Fruit fly (Drosophila melanogaster): ENCODE data around the gene rux.

- no peak for TF ChIP-seq Clk (GFP tag; optimal IDR thresholded peaks at IDR 0.05)
- no peak for TF ChIP-seq tj (GFP tag; optimal IDR thresholded peaks at IDR 0.05)
- TF ChIP-seq CG7101 (tag; optimal IDR thresholded peaks at IDR 0.05) = no peak
- TF ChIP-seq Mnt (GFP tag; optimal IDR thresholded peaks at IDR 0.05) = no peak
These were observed 2.9 kb downstream of the rux start for dm6 chrX:6034741-6035140.

All from whole organism, adult.